Worm (Caenorhabditis elegans) whole organism, L1 larva: ENCODE measurements around the gene gop-2.

Experiments
- C04F5.9 ChIP-seq: sonication (generic microtip); optimal IDR thresholded peaks from 2 replicates; lab custom pipeline; 2016; ENCODE audit warnings: missing genetic modification characterization, missing compliant biosample characterization
- C16A3.4 ChIP-seq: fragments of 150-350 bp; optimal IDR thresholded peaks from 2 replicates; lab custom pipeline; 2014; ENCODE audit warnings: missing biosample characterization, missing genetic modification characterization
- C34B4.2 ChIP-seq: sonication (generic microtip); optimal IDR thresholded peaks from 2 replicates; lab custom pipeline; 2017; ENCODE audit warnings: mild to moderate bottlenecking, missing genetic modification characterization, missing compliant biosample characterization
- F16B12.6 ChIP-seq: fragments of 150-350 bp; optimal IDR thresholded peaks from 2 replicates; lab custom pipeline; 2014; ENCODE audit warnings: missing biosample characterization, missing genetic modification characterization
- Y116A8C.19 ChIP-seq: sonication (generic microtip); optimal IDR thresholded peaks from 2 replicates; lab custom pipeline; 2016; ENCODE audit warnings: missing compliant biosample characterization, missing genetic modification characterization, borderline replicate concordance
- aha-1 ChIP-seq: fragments of 150-350 bp; optimal IDR thresholded peaks from 2 replicates; lab custom pipeline; 2014; ENCODE audit warnings: missing biosample characterization, missing genetic modification characterization
- aly-2 ChIP-seq: fragments of 150-350 bp; optimal IDR thresholded peaks from 2 replicates; lab custom pipeline; 2014; ENCODE audit warnings: missing biosample characterization, missing genetic modification characterization
- ama-1 ChIP-seq: fragments of 150-350 bp; optimal IDR thresholded peaks from 2 replicates; lab custom pipeline; 2014
- blmp-1 ChIP-seq: fragments of 150-350 bp; optimal IDR thresholded peaks from 2 replicates; lab custom pipeline; 2014; ENCODE audit warnings: missing biosample characterization, missing genetic modification characterization
- ceh-8 ChIP-seq: fragments of 200-800 bp; sonication (Bioruptor generic); optimal IDR thresholded peaks from 2 replicates; lab custom pipeline; 2018; ENCODE audit warnings: mild to moderate bottlenecking, missing genetic modification characterization, moderate library complexity, missing compliant biosample characterization
- ceh-82 ChIP-seq, 3 experiments: fragments of 150-350 bp in 1 of 3; sonication (generic microtip) in 2 of 3; optimal IDR thresholded peaks; 2 replicates each; lab custom pipeline; 2014 to 2017; ENCODE audit warnings: missing biosample characterization in 3 of 3, missing genetic modification characterization in 3 of 3
- ceh-90 ChIP-seq: sonication (generic microtip); optimal IDR thresholded peaks from 2 replicates; lab custom pipeline; 2016; ENCODE audit warnings: missing genetic modification characterization, missing compliant biosample characterization
- ces-1 ChIP-seq: fragments of 150-350 bp; optimal IDR thresholded peaks from 2 replicates; lab custom pipeline; 2014; ENCODE audit warnings: missing biosample characterization, missing genetic modification reagents, missing genetic modification characterization
- efl-1 ChIP-seq, 4 experiments: fragments of 150-350 bp; optimal IDR thresholded peaks in 3 of 4; peaks in 1 of 4; 1 replicate in 1 of 4; 2 replicates in 3 of 4; lab custom pipeline; 2014; ENCODE audit warnings: missing biosample characterization in 2 of 4, missing genetic modification characterization in 2 of 4, missing genetic modification reagents in 2 of 4
- egl-27 ChIP-seq, 2 experiments: fragments of 150-350 bp in 1 of 2; sonication (generic microtip); optimal IDR thresholded peaks; 3 replicates each; lab custom pipeline; 2017 to 2018; ENCODE audit warnings: missing biosample characterization in 2 of 2, missing genetic modification characterization in 2 of 2, missing genetic modification reagents in 2 of 2
- elt-2 ChIP-seq: sonication (generic microtip); optimal IDR thresholded peaks from 2 replicates; lab custom pipeline; 2016; ENCODE audit warnings: missing genetic modification characterization, mild to moderate bottlenecking, inconsistent platforms, missing compliant biosample characterization, missing genetic modification reagents
- fkh-4 ChIP-seq: sonication (generic microtip); optimal IDR thresholded peaks from 2 replicates; lab custom pipeline; 2016; ENCODE audit warnings: missing compliant biosample characterization, missing genetic modification characterization, borderline replicate concordance
- fkh-8 ChIP-seq: sonication (generic microtip); optimal IDR thresholded peaks from 2 replicates; lab custom pipeline; 2016; ENCODE audit warnings: mild to moderate bottlenecking, missing genetic modification characterization, missing compliant biosample characterization
- fos-1 ChIP-seq: fragments of 150-350 bp; optimal IDR thresholded peaks from 2 replicates; lab custom pipeline; 2014; ENCODE audit warnings: missing biosample characterization, missing genetic modification characterization
- hlh-17 ChIP-seq: fragments of 200-800 bp; sonication (Bioruptor generic); optimal IDR thresholded peaks from 2 replicates; lab custom pipeline; 2018; ENCODE audit warnings: missing genetic modification characterization, mild to moderate bottlenecking, missing compliant biosample characterization, moderate library complexity, borderline replicate concordance
- hlh-4 ChIP-seq: sonication (generic microtip); optimal IDR thresholded peaks from 2 replicates; lab custom pipeline; 2016; ENCODE audit warnings: mild to moderate bottlenecking, missing genetic modification characterization, missing compliant biosample characterization
- hpl-2 ChIP-seq: fragments of 150-350 bp; optimal IDR thresholded peaks from 2 replicates; lab custom pipeline; 2014; ENCODE audit warnings: missing biosample characterization, missing genetic modification reagents, missing genetic modification characterization
- irx-1 ChIP-seq: sonication (generic microtip); optimal IDR thresholded peaks from 2 replicates; lab custom pipeline; 2016; ENCODE audit warnings: missing genetic modification characterization, missing compliant biosample characterization
- isw-1 ChIP-seq: fragments of 200-800 bp; sonication (Bioruptor generic); IDR thresholded peaks from 2 replicates; pipeline ENCODE4 v1.3.6; 2022; ENCODE audit warnings: missing genetic modification characterization, missing compliant biosample characterization
- lin-13 ChIP-seq: fragments of 150-350 bp; optimal IDR thresholded peaks from 2 replicates; lab custom pipeline; 2014; ENCODE audit warnings: missing biosample characterization, missing genetic modification reagents, missing genetic modification characterization
- lin-14 ChIP-seq: fragments of 200-800 bp; sonication (Bioruptor generic); optimal IDR thresholded peaks from 2 replicates; lab custom pipeline; 2018; ENCODE audit warnings: mild to moderate bottlenecking, missing genetic modification characterization, moderate library complexity, missing compliant biosample characterization
- lin-15B ChIP-seq: fragments of 150-350 bp; sonication (generic microtip); optimal IDR thresholded peaks from 3 replicates; lab custom pipeline; 2014; ENCODE audit warnings: missing biosample characterization, missing genetic modification characterization
- lin-35 ChIP-seq, 2 experiments: fragments of 150-350 bp; optimal IDR thresholded peaks; 2 replicates each; lab custom pipeline; 2014; ENCODE audit warnings: missing biosample characterization in 2 of 2, missing genetic modification characterization in 2 of 2, missing genetic modification reagents in 2 of 2
- lin-39 ChIP-seq: fragments of 150-350 bp; optimal IDR thresholded peaks from 2 replicates; lab custom pipeline; 2014; ENCODE audit warnings: missing biosample characterization, missing genetic modification reagents, missing genetic modification characterization
- lir-3 ChIP-seq: sonication (generic microtip); optimal IDR thresholded peaks from 2 replicates; lab custom pipeline; 2016; ENCODE audit warnings: mild to moderate bottlenecking, missing genetic modification characterization, moderate library complexity, missing compliant biosample characterization; ENCODE audit not compliant: poor library complexity
- lsy-2 ChIP-seq, 2 experiments: fragments of 150-350 bp; optimal IDR thresholded peaks; 2 replicates each; lab custom pipeline; 2014; ENCODE audit warnings: missing biosample characterization in 2 of 2, missing genetic modification characterization in 2 of 2
- nhr-11 ChIP-seq: fragments of 150-350 bp; optimal IDR thresholded peaks from 2 replicates; lab custom pipeline; 2014; ENCODE audit warnings: missing biosample characterization, missing genetic modification characterization
- nhr-19 ChIP-seq: fragments of 200-800 bp; sonication (Bioruptor generic); conservative IDR thresholded peaks from 2 replicates; pipeline ENCODE4 v1.3.6; 2022; ENCODE audit warnings: missing genetic modification characterization, missing compliant biosample characterization
- nhr-20 ChIP-seq: sonication (generic microtip); optimal IDR thresholded peaks from 2 replicates; lab custom pipeline; 2016; ENCODE audit warnings: mild to moderate bottlenecking, missing genetic modification characterization, missing compliant biosample characterization
- nhr-71 ChIP-seq: sonication (generic microtip); optimal IDR thresholded peaks from 2 replicates; lab custom pipeline; 2016; ENCODE audit warnings: mild to moderate bottlenecking, missing genetic modification characterization, moderate library complexity, missing compliant biosample characterization
- nhr-76 ChIP-seq: sonication (generic microtip); optimal IDR thresholded peaks from 2 replicates; lab custom pipeline; 2017; ENCODE audit warnings: missing biosample characterization, missing genetic modification characterization
- nhr-84 ChIP-seq: sonication (generic microtip); optimal IDR thresholded peaks from 2 replicates; lab custom pipeline; 2017; ENCODE audit warnings: missing biosample characterization, missing genetic modification characterization
- nhr-85 ChIP-seq: sonication (generic microtip); peaks from one replicate; lab custom pipeline; 2016; ENCODE audit warnings: missing genetic modification characterization, inconsistent platforms, missing compliant biosample characterization
- nhr-90 ChIP-seq: sonication (generic microtip); optimal IDR thresholded peaks from 2 replicates; lab custom pipeline; 2016; ENCODE audit warnings: mild to moderate bottlenecking, missing genetic modification characterization, missing compliant biosample characterization; ENCODE audit not compliant: poor library complexity
- pax-3 ChIP-seq: fragments of 200-800 bp; sonication (Bioruptor generic); optimal IDR thresholded peaks from 2 replicates; lab custom pipeline; 2018; ENCODE audit warnings: mild to moderate bottlenecking, missing genetic modification characterization, moderate library complexity, missing compliant biosample characterization
- snu-23 ChIP-seq: sonication (generic microtip); optimal IDR thresholded peaks from 2 replicates; lab custom pipeline; 2016; ENCODE audit warnings: missing genetic modification characterization, missing compliant biosample characterization
- sox-4 ChIP-seq: sonication (generic microtip); optimal IDR thresholded peaks from 2 replicates; lab custom pipeline; 2016; ENCODE audit warnings: missing genetic modification characterization, missing compliant biosample characterization
- sup-37 ChIP-seq: fragments of 200-800 bp; sonication (Bioruptor generic); optimal IDR thresholded peaks from 2 replicates; lab custom pipeline; 2018; ENCODE audit warnings: mild to moderate bottlenecking, missing genetic modification characterization, missing compliant biosample characterization
- tbx-2 ChIP-seq: sonication (generic microtip); optimal IDR thresholded peaks from 2 replicates; lab custom pipeline; 2016; ENCODE audit warnings: missing genetic modification characterization, missing compliant biosample characterization
- tlp-1 ChIP-seq: fragments of 150-350 bp; optimal IDR thresholded peaks from 2 replicates; lab custom pipeline; 2014; ENCODE audit warnings: missing biosample characterization, missing genetic modification characterization
- unc-130 ChIP-seq: fragments of 150-350 bp; optimal IDR thresholded peaks from 2 replicates; lab custom pipeline; 2017; ENCODE audit warnings: missing biosample characterization, missing genetic modification characterization, inconsistent platforms
- unc-30 ChIP-seq: sonication (generic microtip); optimal IDR thresholded peaks from 2 replicates; lab custom pipeline; 2017; ENCODE audit warnings: missing biosample characterization, missing genetic modification characterization
- unc-62 ChIP-seq: fragments of 150-350 bp; optimal IDR thresholded peaks from 2 replicates; lab custom pipeline; 2014; ENCODE audit warnings: missing biosample characterization, missing genetic modification reagents, missing genetic modification characterization
- unc-86 ChIP-seq: sonication (generic microtip); optimal IDR thresholded peaks from 2 replicates; lab custom pipeline; 2016; ENCODE audit warnings: missing genetic modification characterization, missing compliant biosample characterization
- vab-15 ChIP-seq: sonication (generic microtip); optimal IDR thresholded peaks from 2 replicates; lab custom pipeline; 2017; ENCODE audit warnings: missing genotype, mild to moderate bottlenecking, missing genetic modification characterization, missing compliant biosample characterization
- zag-1 ChIP-seq: fragments of 150-350 bp; optimal IDR thresholded peaks from 2 replicates; lab custom pipeline; 2014; ENCODE audit warnings: missing biosample characterization, missing genetic modification characterization
- ztf-11 ChIP-seq, 2 experiments: sonication (generic microtip); optimal IDR thresholded peaks; 2 replicates each; lab custom pipeline; 2016 to 2017; ENCODE audit warnings: missing genetic modification characterization in 2 of 2, missing biosample characterization in 1 of 2, missing compliant biosample characterization in 1 of 2
- ztf-4 ChIP-seq: fragments of 150-350 bp; optimal IDR thresholded peaks from 2 replicates; lab custom pipeline; 2014; ENCODE audit warnings: missing biosample characterization, missing genetic modification characterization

gop-2 gene

DNA sequence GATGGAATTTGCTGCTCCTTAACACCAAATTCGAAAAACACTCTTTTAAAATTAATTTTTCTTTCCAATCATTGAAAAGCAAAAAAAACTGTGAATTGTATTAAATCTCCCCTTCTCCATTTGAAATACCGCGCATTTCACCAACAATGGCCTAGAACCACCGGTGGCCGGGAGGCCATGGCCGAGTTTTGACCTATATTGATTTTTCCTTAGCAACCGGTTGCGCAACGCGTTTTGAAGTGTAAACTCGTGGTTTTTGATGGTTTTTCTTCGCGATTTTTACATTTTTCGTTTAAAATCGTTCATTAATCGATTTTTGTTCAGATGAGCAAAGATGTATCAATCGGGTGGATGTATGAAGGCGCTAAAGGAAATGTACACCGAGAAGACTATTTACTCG lies 49.5 kb downstream of the gop-2 start, which contains the start of gene mog-3 (continued):
- TF ChIP-seq ceh-90 (tag; lab: Kevin White, UChicago): peak; percentile 90
- TF ChIP-seq aha-1 (tag; lab: Kevin White, UChicago): no peak
- peak; percentile 27 for TF ChIP-seq lin-39 (tag; lab: Kevin White, UChicago)
- TF ChIP-seq ztf-4 (tag; lab: Kevin White, UChicago): peak; percentile 23
- TF ChIP-seq F16B12.6 (tag; lab: Kevin White, UChicago): no peak
- TF ChIP-seq hlh-4 (tag; lab: Kevin White, UChicago): no peak
- peak; percentile 73 for TF ChIP-seq snu-23 (GFP tag; lab: Kevin White, UChicago)
- peak; percentile 69 for TF ChIP-seq sox-4
- TF ChIP-seq unc-62 (GFP tag; lab: Kevin White, UChicago): no peak
- TF ChIP-seq fkh-4 (tag; lab: Kevin White, UChicago): peak; percentile 82
- peak; percentile 83 for TF ChIP-seq nhr-71 (tag; lab: Kevin White, UChicago)
- no peak for TF ChIP-seq zag-1
- peak; percentile 62 to 82 for TF ChIP-seq lsy-2 (tag; optimal IDR thresholded peaks at IDR 0.05; lab: Kevin White, UChicago)
- no peak for TF ChIP-seq aly-2 (tag; lab: Kevin White, UChicago)
- TF ChIP-seq C34B4.2: no peak
- TF ChIP-seq sup-37 (GFP tag; lab: Kevin White, UChicago): no peak
- TF ChIP-seq hpl-2 (GFP tag; lab: Kevin White, UChicago): no peak
- TF ChIP-seq unc-130 (tag; lab: Kevin White, UChicago): no peak
- no peak for TF ChIP-seq nhr-84 (tag; lab: Kevin White, UChicago)
- TF ChIP-seq egl-27 (tag; optimal IDR thresholded peaks at IDR 0.05; lab: Kevin White, UChicago): no peak
- TF ChIP-seq vab-15 (tag; lab: Kevin White, UChicago): peak; percentile 55
- TF ChIP-seq tbx-2 (tag; lab: Kevin White, UChicago): peak; percentile 84
- peak in 1 of 2 experiments; percentile 80 for TF ChIP-seq ztf-11 (tag; optimal IDR thresholded peaks at IDR 0.05; lab: Kevin White, UChicago)
- TF ChIP-seq ceh-82 (tag; optimal IDR thresholded peaks at IDR 0.05; lab: Kevin White, UChicago): peak; percentile 11 to 66 (median 11)
- TF ChIP-seq Y116A8C.19 (tag; lab: Kevin White, UChicago): peak; percentile 30
- TF ChIP-seq lin-14: peak; percentile 58
- TF ChIP-seq unc-30: no peak
- peak; percentile 69 for TF ChIP-seq nhr-20
- TF ChIP-seq isw-1 (GFP tag; lab: Robert Waterston, UW): peak; percentile 65
- TF ChIP-seq blmp-1 (tag; lab: Kevin White, UChicago): peak; percentile 47
- peak; percentile 74 for TF ChIP-seq fkh-8 (tag; lab: Kevin White, UChicago)
- TF ChIP-seq lir-3: peak; percentile 90
- TF ChIP-seq tlp-1: no peak
- TF ChIP-seq elt-2: peak; percentile 17
- TF ChIP-seq ama-1 (lab: Kevin White, UChicago): no peak
- peak; percentile 69 for TF ChIP-seq nhr-19 (GFP tag; lab: Robert Waterston, UW)
- TF ChIP-seq ceh-8 (GFP tag; lab: Kevin White, UChicago): no peak
- TF ChIP-seq unc-86 (tag; lab: Kevin White, UChicago): peak; percentile 67
- TF ChIP-seq hlh-17 (GFP tag; lab: Kevin White, UChicago): no peak
- no peak for TF ChIP-seq nhr-76 (tag; lab: Kevin White, UChicago)
- peak; percentile 29 for TF ChIP-seq lin-13
- no peak for TF ChIP-seq nhr-11
- TF ChIP-seq irx-1 (tag; lab: Kevin White, UChicago): peak; percentile 72
- TF ChIP-seq nhr-90 (tag; lab: Kevin White, UChicago): peak; percentile 81
- TF ChIP-seq nhr-85: peak; percentile 85
- no peak for TF ChIP-seq fos-1 (tag; lab: Kevin White, UChicago)
- TF ChIP-seq lin-15B (tag; lab: Kevin White, UChicago): peak; percentile 7
- TF ChIP-seq efl-1 (optimal IDR thresholded peaks at IDR 0.05; lab: Kevin White, UChicago): peak; percentile 61 to 94
- peak; percentile 93 to 99 for TF ChIP-seq efl-1 (GFP tag; optimal IDR thresholded peaks at IDR 0.05 in 1 of 2; lab: Kevin White, UChicago)
- peak; percentile 40 for TF ChIP-seq C16A3.4
- TF ChIP-seq C04F5.9 (tag; lab: Kevin White, UChicago): peak; percentile 66
- no peak for TF ChIP-seq ces-1
- peak; percentile 77 for TF ChIP-seq pax-3 (tag; lab: Kevin White, UChicago)
- peak; percentile 91 to 96 for TF ChIP-seq lin-35 (GFP tag; optimal IDR thresholded peaks at IDR 0.05; lab: Kevin White, UChicago)
